Worm (Caenorhabditis elegans) whole organism, L4/young adult: Measurements from ENCODE around the gene ugt-45.

Source experiments
- W03F9.2 ChIP-seq: fragments of 150-350 bp; optimal IDR thresholded peaks from 2 replicates; lab custom pipeline; 2014; ENCODE audit warnings: missing biosample characterization, missing genetic modification characterization
- dao-5 ChIP-seq: sonication (generic microtip); optimal IDR thresholded peaks from 2 replicates; lab custom pipeline; 2016; ENCODE audit warnings: missing genotype, missing genetic modification characterization, moderate library complexity, missing compliant biosample characterization
- him-1 ChIP-seq: sonication (generic microtip); optimal IDR thresholded peaks from 2 replicates; lab custom pipeline; 2016; ENCODE audit warnings: missing genotype, missing genetic modification reagents, missing genetic modification characterization, missing compliant biosample characterization

- TF ChIP-seq dao-5 (tag; lab: Kevin White, UChicago) (no peak), W03F9.2 (tag; lab: Kevin White, UChicago) (no peak), him-1 (tag; lab: Kevin White, UChicago) (no peak)
Measured at ce11 chrIV:3755921-3756320, 5.0 kb upstream of the ugt-45 start, which contains the start of gene best-20.
